Fruit fly (Drosophila melanogaster) whole organism, embryonic: ENCODE data around the gene CG7627.
A peak's percentile ranks its signal among the peaks of the same experiment; 100 is the strongest.

Source experiments
- Bgb ChIP-seq: fragments of 200-800 bp; sonication (Bioruptor generic); IDR thresholded peaks from 2 replicates; pipeline ENCODE4 v1.3.6; 2022; ENCODE audit warnings: missing biosample characterization, missing genetic modification characterization; ENCODE audit not compliant: partially characterized antibody
- CG10431 ChIP-seq: fragments of 200-800 bp; sonication (Bioruptor generic); optimal IDR thresholded peaks from 3 replicates; lab custom pipeline; 2018; ENCODE audit warnings: missing biosample characterization, mild to moderate bottlenecking, missing genetic modification characterization
- CG11560 ChIP-seq: fragments of 200-800 bp; sonication (Bioruptor generic); IDR thresholded peaks from 3 replicates; pipeline ENCODE4 v1.3.6; 2022; ENCODE audit warnings: missing biosample characterization, missing genetic modification characterization
- CG14710 ChIP-seq: fragments of 200-800 bp; sonication (Bioruptor generic); optimal IDR thresholded peaks from 3 replicates; lab custom pipeline; 2019; ENCODE audit warnings: missing biosample characterization, mild to moderate bottlenecking, missing genetic modification characterization, moderate library complexity
- CG15011 ChIP-seq: fragments of 200-800 bp; sonication (Bioruptor generic); optimal IDR thresholded peaks from 3 replicates; lab custom pipeline; 2018; ENCODE audit warnings: missing biosample characterization, mild to moderate bottlenecking, missing genetic modification characterization
- CG15269 ChIP-seq: fragments of 200-800 bp; sonication (Bioruptor generic); optimal IDR thresholded peaks from 2 replicates; lab custom pipeline; 2018; ENCODE audit warnings: missing biosample characterization, mild to moderate bottlenecking, missing genetic modification characterization, moderate library complexity
- CG16813 ChIP-seq: fragments of 200-800 bp; sonication (Bioruptor generic); IDR thresholded peaks from 3 replicates; pipeline ENCODE4 v1.3.6; 2022; ENCODE audit warnings: missing biosample characterization, missing genetic modification characterization; ENCODE audit not compliant: partially characterized antibody
- CG17385 ChIP-seq: fragments of 200-800 bp; sonication (Bioruptor generic); optimal IDR thresholded peaks from 3 replicates; lab custom pipeline; 2018; ENCODE audit warnings: missing biosample characterization, mild to moderate bottlenecking, missing genetic modification characterization
- CG18619 ChIP-seq: fragments of 200-800 bp; sonication (Bioruptor generic); optimal IDR thresholded peaks from 3 replicates; lab custom pipeline; 2017; ENCODE audit warnings: missing biosample characterization, mild to moderate bottlenecking, missing genetic modification characterization
- CG2120 ChIP-seq: fragments of 200-800 bp; sonication (Bioruptor generic); optimal IDR thresholded peaks from 3 replicates; lab custom pipeline; 2016; ENCODE audit warnings: missing biosample characterization, missing genetic modification characterization
- CG2129 ChIP-seq: fragments of 200-800 bp; sonication (Bioruptor generic); IDR thresholded peaks from 2 replicates; pipeline ENCODE4 v1.3.6; 2022; ENCODE audit warnings: missing biosample characterization, missing genetic modification characterization; ENCODE audit not compliant: partially characterized antibody
- CG32772 ChIP-seq: fragments of 200-800 bp; sonication (Bioruptor generic); IDR thresholded peaks from 2 replicates; pipeline ENCODE4 v1.3.6; 2022; ENCODE audit warnings: missing biosample characterization, missing genetic modification characterization
- CG34224 ChIP-seq: fragments of 200-800 bp; sonication (Bioruptor generic); IDR thresholded peaks from 3 replicates; pipeline ENCODE4 v1.3.6; 2022; ENCODE audit warnings: missing biosample characterization, missing genetic modification characterization; ENCODE audit not compliant: partially characterized antibody
- CG4730 ChIP-seq: fragments of 200-800 bp; sonication (Bioruptor generic); IDR thresholded peaks from 2 replicates; pipeline ENCODE4 v1.3.6; 2022; ENCODE audit warnings: missing biosample characterization, missing genetic modification characterization
- CG6272 ChIP-seq: fragments of 200-800 bp; sonication (Bioruptor generic); IDR thresholded peaks from 2 replicates; pipeline ENCODE4 v1.3.6; 2022; ENCODE audit warnings: missing biosample characterization, missing genetic modification characterization
- CG6854 ChIP-seq: fragments of 200-800 bp; sonication (Bioruptor generic); optimal IDR thresholded peaks from 3 replicates; lab custom pipeline; 2017; ENCODE audit warnings: missing biosample characterization, mild to moderate bottlenecking, missing genetic modification characterization
- CG8388 ChIP-seq: fragments of 200-800 bp; sonication (Bioruptor generic); optimal IDR thresholded peaks from 2 replicates; lab custom pipeline; 2019; ENCODE audit warnings: missing biosample characterization, mild to moderate bottlenecking, missing genetic modification characterization, moderate library complexity
- CG8478 ChIP-seq: fragments of >200 bp; optimal IDR thresholded peaks from 2 replicates; lab custom pipeline; 2018
- CG9727 ChIP-seq: fragments of 200-800 bp; sonication (Bioruptor generic); optimal IDR thresholded peaks from 3 replicates; lab custom pipeline; 2017; ENCODE audit warnings: missing biosample characterization, mild to moderate bottlenecking, missing genetic modification characterization
- CG9817 ChIP-seq: fragments of 200-800 bp; sonication (Bioruptor generic); optimal IDR thresholded peaks from 2 replicates; lab custom pipeline; 2018; ENCODE audit warnings: missing biosample characterization, mild to moderate bottlenecking, missing genetic modification characterization, moderate library complexity
- CrebB ChIP-seq: fragments of 200-800 bp; sonication (Bioruptor generic); optimal IDR thresholded peaks from 3 replicates; lab custom pipeline; 2018; ENCODE audit warnings: missing biosample characterization, mild to moderate bottlenecking, missing genetic modification characterization
- Dref ChIP-seq: fragments of 200-800 bp; sonication (Bioruptor generic); IDR thresholded peaks from 2 replicates; pipeline ENCODE4 v1.3.6; 2022; ENCODE audit warnings: missing biosample characterization, missing genetic modification characterization
- Ets65A ChIP-seq: fragments of 200-800 bp; sonication (Bioruptor generic); peaks from one replicate; lab custom pipeline; 2016; ENCODE audit warnings: missing biosample characterization, missing genetic modification characterization
- Mad ChIP-seq: fragments of 200-800 bp; sonication (Bioruptor generic); optimal IDR thresholded peaks from 2 replicates; lab custom pipeline; 2016; ENCODE audit warnings: missing biosample characterization, missing genetic modification characterization
- Med ChIP-seq: fragments of 200-800 bp; sonication (Bioruptor generic); peaks from one replicate; lab custom pipeline; 2016; ENCODE audit warnings: missing biosample characterization, missing genetic modification characterization, mild to moderate bottlenecking, inconsistent platforms, moderate library complexity
- NFAT ChIP-seq: fragments of 200-800 bp; sonication (Bioruptor generic); IDR thresholded peaks from 2 replicates; pipeline ENCODE4 v1.3.6; 2022; ENCODE audit warnings: missing biosample characterization, missing genetic modification characterization
- PHDP ChIP-seq: fragments of 200-800 bp; sonication (Bioruptor generic); optimal IDR thresholded peaks from 3 replicates; lab custom pipeline; 2018; ENCODE audit warnings: missing biosample characterization, mild to moderate bottlenecking, missing genetic modification characterization, moderate library complexity
- Pdp1 ChIP-seq, 2 experiments: fragments of 200-800 bp; sonication (Bioruptor generic); optimal IDR thresholded peaks; 3 replicates each; lab custom pipeline; 2016; ENCODE audit warnings: missing biosample characterization in 2 of 2, missing genetic modification characterization in 2 of 2, mild to moderate bottlenecking in 1 of 2, moderate library complexity in 1 of 2
- Xbp1 ChIP-seq: fragments of 200-800 bp; sonication (Bioruptor generic); optimal IDR thresholded peaks from 3 replicates; lab custom pipeline; 2016; ENCODE audit warnings: missing biosample characterization, mild to moderate bottlenecking, missing genetic modification characterization
- YL-1 ChIP-seq: fragments of 200-800 bp; sonication (Bioruptor generic); optimal IDR thresholded peaks from 3 replicates; lab custom pipeline; 2017; ENCODE audit warnings: missing biosample characterization, mild to moderate bottlenecking, missing genetic modification characterization
- crp ChIP-seq, 2 experiments: fragments of 200-800 bp; sonication (Bioruptor generic); optimal IDR thresholded peaks; 2 replicates in 1 of 2; 3 replicates in 1 of 2; lab custom pipeline; 2017; ENCODE audit warnings: missing biosample characterization in 2 of 2, missing genetic modification characterization in 2 of 2, mild to moderate bottlenecking in 1 of 2, moderate library complexity in 1 of 2
- exex ChIP-seq: fragments of 200-800 bp; sonication (Bioruptor generic); optimal IDR thresholded peaks from 4 replicates; lab custom pipeline; 2018; ENCODE audit warnings: missing biosample characterization, mild to moderate bottlenecking, missing genetic modification characterization, moderate library complexity
- gem ChIP-seq: fragments of 200-800 bp; sonication (Bioruptor generic); optimal IDR thresholded peaks from 2 replicates; lab custom pipeline; 2019; ENCODE audit warnings: missing biosample characterization, mild to moderate bottlenecking, missing genetic modification characterization, moderate library complexity
- gfzf ChIP-seq: fragments of 200-800 bp; sonication (Bioruptor generic); optimal IDR thresholded peaks from 2 replicates; lab custom pipeline; 2016; ENCODE audit warnings: missing biosample characterization, mild to moderate bottlenecking, missing genetic modification characterization, moderate library complexity
- hth ChIP-seq: fragments of >200 bp; optimal IDR thresholded peaks from 2 replicates; lab custom pipeline; 2017; ENCODE audit warnings: inconsistent platforms
- lab ChIP-seq: fragments of 200-800 bp; sonication (Bioruptor generic); optimal IDR thresholded peaks from 3 replicates; lab custom pipeline; 2017; ENCODE audit warnings: missing biosample characterization, missing genetic modification characterization, mild to moderate bottlenecking, moderate library complexity, missing genetic modification reagents
- mirr ChIP-seq: fragments of 200-800 bp; sonication (Bioruptor generic); optimal IDR thresholded peaks from 3 replicates; lab custom pipeline; 2018; ENCODE audit warnings: missing biosample characterization, mild to moderate bottlenecking, missing genetic modification characterization
- onecut ChIP-seq: fragments of 200-800 bp; sonication (Bioruptor generic); IDR thresholded peaks from 2 replicates; pipeline ENCODE4 v1.3.6; 2022; ENCODE audit warnings: missing biosample characterization, missing genetic modification characterization
- p53 ChIP-seq: fragments of 200-800 bp; sonication (Bioruptor generic); optimal IDR thresholded peaks from 2 replicates; lab custom pipeline; 2016; ENCODE audit warnings: missing biosample characterization, missing genetic modification characterization
- pita ChIP-seq: fragments of 200-800 bp; sonication (Bioruptor generic); optimal IDR thresholded peaks from 2 replicates; lab custom pipeline; 2017; ENCODE audit warnings: missing biosample characterization, mild to moderate bottlenecking, missing genetic modification characterization
- row ChIP-seq: fragments of 200-800 bp; sonication (Bioruptor generic); IDR thresholded peaks from 3 replicates; pipeline ENCODE4 v1.3.6; 2022; ENCODE audit warnings: missing biosample characterization, missing genetic modification characterization
- sens-2 ChIP-seq: fragments of 200-800 bp; sonication (Bioruptor generic); IDR thresholded peaks from 2 replicates; pipeline ENCODE4 v1.3.6; 2022; ENCODE audit warnings: missing biosample characterization, missing genetic modification characterization
- sob ChIP-seq: fragments of 200-800 bp; sonication (Bioruptor generic); IDR thresholded peaks from 2 replicates; pipeline ENCODE4 v1.3.6; 2022; ENCODE audit warnings: missing biosample characterization, missing genetic modification characterization
- sqz ChIP-seq: fragments of 200-800 bp; sonication (Bioruptor generic); optimal IDR thresholded peaks from 3 replicates; lab custom pipeline; 2018; ENCODE audit warnings: missing biosample characterization, mild to moderate bottlenecking, missing genetic modification characterization
- sug ChIP-seq: fragments of 200-800 bp; optimal IDR thresholded peaks from 2 replicates; lab custom pipeline; 2019; ENCODE audit warnings: missing biosample characterization, mild to moderate bottlenecking, missing genetic modification characterization, moderate library complexity
- toy ChIP-seq: fragments of 200-800 bp; sonication (Bioruptor generic); IDR thresholded peaks from 2 replicates; pipeline ENCODE4 v1.3.6; 2022; ENCODE audit warnings: missing biosample characterization, missing genetic modification characterization
- zen2 ChIP-seq: fragments of 200-800 bp; sonication (Bioruptor generic); IDR thresholded peaks from 3 replicates; pipeline ENCODE4 v1.3.6; 2022; ENCODE audit warnings: missing biosample characterization, missing genetic modification characterization; ENCODE audit not compliant: partially characterized antibody

Gene CG7627

dm6 chr2L:8374235-8374634 is 12.0 kb upstream of the CG7627 start, which contains the start of gene Wdr82 (continued):
- TF ChIP-seq crp (GFP tag; optimal IDR thresholded peaks at IDR 0.05; lab: Kevin White, UChicago): peak in 1 of 2 experiments; percentile 8
- peak; percentile 84 for TF ChIP-seq zen2 (GFP tag; lab: Robert Waterston, UW)
- TF ChIP-seq CG14710 (tag; lab: Kevin White, UChicago): peak; percentile 28
- no peak for TF ChIP-seq CG11560 (tag; lab: Robert Waterston, UW)
- peak; percentile 8 for TF ChIP-seq YL-1 (GFP tag; lab: Kevin White, UChicago)
- peak; percentile 85 for TF ChIP-seq Dref (GFP tag; lab: Robert Waterston, UW)
- TF ChIP-seq row (GFP tag; lab: Robert Waterston, UW): peak; percentile 41; the same call in 1 of the 3 replicates
- TF ChIP-seq CG10431: no peak
- TF ChIP-seq CG16813 (GFP tag; lab: Robert Waterston, UW): peak; percentile 69
- TF ChIP-seq CG8478 (lab: Kevin White, UChicago): no peak
- TF ChIP-seq CG34224 (GFP tag; lab: Robert Waterston, UW): peak; percentile 93
- peak; percentile 68; the same call in 1 of the 2 replicates for TF ChIP-seq Bgb (GFP tag; lab: Robert Waterston, UW)
- TF ChIP-seq toy (GFP tag; lab: Robert Waterston, UW): no peak

dm6 chr2L:8372248-8372647 is 10.0 kb upstream of the CG7627 start:
- TF ChIP-seq gem (tag; lab: Kevin White, UChicago) (no peak), sug (tag; lab: Kevin White, UChicago) (peak; percentile 23), CG18619 (GFP tag; lab: Kevin White, UChicago) (no peak), CG2129 (GFP tag; lab: Robert Waterston, UW) (no peak), Med (GFP tag; lab: Kevin White, UChicago) (peak; percentile 64), Ets65A (GFP tag; lab: Kevin White, UChicago) (peak; percentile 58), mirr (GFP tag; lab: Kevin White, UChicago) (peak; percentile 39), lab (GFP tag; lab: Kevin White, UChicago) (peak; percentile 20), CG4730 (GFP tag; lab: Robert Waterston, UW) (0 out of 2 replicates have a peak, but pooled peaks have one; percentile 17), exex (tag; lab: Kevin White, UChicago) (peak; percentile 83)

- TF ChIP-seq PHDP (tag; lab: Kevin White, UChicago): peak; percentile 2
- no peak for TF ChIP-seq pita
- TF ChIP-seq onecut: no peak
- no peak for TF ChIP-seq gfzf
- TF ChIP-seq Pdp1 (GFP tag; optimal IDR thresholded peaks at IDR 0.05; lab: Kevin White, UChicago): no peak
- TF ChIP-seq CrebB (tag; lab: Kevin White, UChicago): no peak
- no peak for TF ChIP-seq sob (GFP tag; lab: Robert Waterston, UW)
- no peak for TF ChIP-seq CG17385 (GFP tag; lab: Kevin White, UChicago)
- TF ChIP-seq lab (GFP tag; lab: Kevin White, UChicago): no peak
- peak; percentile 4 for TF ChIP-seq CG8388 (GFP tag; lab: Kevin White, UChicago)
- TF ChIP-seq p53 (GFP tag; lab: Kevin White, UChicago): no peak
- TF ChIP-seq CG9727 (GFP tag; lab: Kevin White, UChicago): no peak
- TF ChIP-seq NFAT: no peak
- no peak for TF ChIP-seq CG15011 (GFP tag; lab: Kevin White, UChicago)
- no peak for TF ChIP-seq sens-2 (GFP tag; lab: Robert Waterston, UW)
- no peak for TF ChIP-seq CG6272 (GFP tag; lab: Robert Waterston, UW)
- no peak for TF ChIP-seq hth (lab: Kevin White, UChicago)
- no peak for TF ChIP-seq CG9817 (tag; lab: Kevin White, UChicago)
- TF ChIP-seq CG15269 (tag; lab: Kevin White, UChicago): peak; percentile 49
- TF ChIP-seq CG18619 (GFP tag; lab: Kevin White, UChicago): no peak
- no peak for TF ChIP-seq Xbp1 (GFP tag; lab: Kevin White, UChicago)
- TF ChIP-seq mirr (GFP tag; lab: Kevin White, UChicago): no peak
- no peak for TF ChIP-seq sqz (GFP tag; lab: Kevin White, UChicago)
- no peak for TF ChIP-seq CG6854 (GFP tag; lab: Kevin White, UChicago)
- TF ChIP-seq CG2120: no peak
- TF ChIP-seq Mad (GFP tag; lab: Kevin White, UChicago): no peak
- TF ChIP-seq CG32772: no peak
Observed at dm6 chr2L:8371354-8371937, 9.2 kb upstream of the CG7627 start.
